Worm (Caenorhabditis elegans): Measurements from ENCODE around the gene C54F6.18.

C54F6.18 gene

ce11 chrV:7525695-7526094 is at the start of gene C54F6.18:
Gene C54F6.18, plus strand, starts transcription at chrV:7525995.
- no peak for TF ChIP-seq let-526 (GFP tag; IDR thresholded peaks at IDR 0.05)
- TF ChIP-seq ceh-91 (GFP tag; IDR thresholded peaks at IDR 0.05) = no peak
- TF ChIP-seq Y53F4B.3 (GFP tag; IDR thresholded peaks at IDR 0.05) = no peak
- no peak for TF ChIP-seq unc-62 (GFP tag; optimal IDR thresholded peaks at IDR 0.05)
- no peak for TF ChIP-seq ztf-22 (GFP tag; optimal IDR thresholded peaks at IDR 0.05)
- no peak for TF ChIP-seq T26A5.8 (tag; optimal IDR thresholded peaks at IDR 0.05)
- no peak for TF ChIP-seq F33H1.4 (GFP tag; IDR thresholded peaks at IDR 0.05)
- TF ChIP-seq K11D2.4 (GFP tag; IDR thresholded peaks at IDR 0.05) = no peak
- no peak for TF ChIP-seq egl-18 (GFP tag; IDR thresholded peaks at IDR 0.05)

- TF ChIP-seq ceh-100 (GFP tag; IDR thresholded peaks at IDR 0.05) = no peak
- TF ChIP-seq mes-4 (tag; optimal IDR thresholded peaks at IDR 0.05) = no peak
- TF ChIP-seq nfya-1 (tag; optimal IDR thresholded peaks at IDR 0.05; ENCODE audit: borderline replicate concordance, insufficient read depth) = no peak
- TF ChIP-seq B0035.1 (tag; optimal IDR thresholded peaks at IDR 0.05) = no peak
- no peak for TF ChIP-seq nhr-90 (tag; optimal IDR thresholded peaks at IDR 0.05)
- TF ChIP-seq lin-40 (tag; optimal IDR thresholded peaks at IDR 0.05) = no peak
- TF ChIP-seq F22D6.2 (tag; optimal IDR thresholded peaks at IDR 0.05) = no peak
- TF ChIP-seq attf-3 (GFP tag; conservative IDR thresholded peaks at IDR 0.05) = no peak
Observed at ce11 chrV:7476766-7477165, 49.0 kb upstream of the C54F6.18 start, which contains the start of gene srh-125. Gene srh-125, minus strand, starts transcription at chrV:7476866.

DNA sequence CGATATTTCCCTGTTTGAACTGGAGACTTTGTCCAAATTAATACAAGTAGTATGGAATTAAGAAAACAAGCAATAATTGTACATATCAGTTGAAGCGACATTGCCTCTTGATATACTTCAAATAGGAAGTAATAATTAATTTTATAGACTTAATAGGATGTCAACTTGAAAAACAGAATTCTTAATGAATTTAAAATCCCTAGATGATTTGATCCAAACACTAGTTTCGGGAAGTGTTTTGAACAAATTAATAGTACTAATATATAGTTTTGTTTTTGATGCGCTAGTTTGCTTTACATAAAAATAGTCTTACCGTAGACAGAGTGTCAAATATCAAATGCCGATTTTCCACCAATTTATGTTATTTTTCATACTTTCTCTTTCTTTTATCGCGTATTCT is 47.4 kb upstream of the C54F6.18 start, which contains the start of gene str-190:
str-190 (minus strand) TSS at position 101 of the 400 bp plus-strand sequence.
- TF ChIP-seq F37B4.10 (GFP tag; IDR thresholded peaks at IDR 0.05) (no peak), egrh-3 (GFP tag; IDR thresholded peaks at IDR 0.05) (no peak), nhr-27 (tag; optimal IDR thresholded peaks at IDR 0.05) (no peak), cebp-1 (GFP tag; IDR thresholded peaks at IDR 0.05) (no peak), cebp-1 (tag; optimal IDR thresholded peaks at IDR 0.05) (no peak), ccch-3 (GFP tag; optimal IDR thresholded peaks at IDR 0.05) (no peak)

ce11 chrV:7480949-7481348 is 44.8 kb upstream of the C54F6.18 start, which contains the start of gene C18B10.6:
Gene C18B10.6, minus strand, starts transcription at chrV:7481049.
- TF ChIP-seq egrh-3 (GFP tag; IDR thresholded peaks at IDR 0.05) (no peak), nhr-27 (tag; optimal IDR thresholded peaks at IDR 0.05) (no peak), mxl-1 (tag; optimal IDR thresholded peaks at IDR 0.05) (no peak)

- TF ChIP-seq attf-6 (GFP tag; IDR thresholded peaks at IDR 0.05) = no peak
- TF ChIP-seq ceh-100 (GFP tag; IDR thresholded peaks at IDR 0.05) = no peak
- TF ChIP-seq B0336.3 (GFP tag; IDR thresholded peaks at IDR 0.05) = no peak
- no peak for TF ChIP-seq sdz-38 (tag; optimal IDR thresholded peaks at IDR 0.05)
- TF ChIP-seq mxl-1 (tag; optimal IDR thresholded peaks at IDR 0.05) = no peak
- TF ChIP-seq B0035.1 (tag; optimal IDR thresholded peaks at IDR 0.05) = no peak
- TF ChIP-seq ccch-3 (GFP tag; optimal IDR thresholded peaks at IDR 0.05) = no peak
- TF ChIP-seq Y95B8A.8 (GFP tag; IDR thresholded peaks at IDR 0.05) = no peak
- no peak for TF ChIP-seq hmg-20 (GFP tag; IDR thresholded peaks at IDR 0.05)
- no peak for TF ChIP-seq mcd-1 (GFP tag; IDR thresholded peaks at IDR 0.05)
- no peak for TF ChIP-seq athp-1 (tag; optimal IDR thresholded peaks at IDR 0.05)
- TF ChIP-seq ztf-18 (tag; optimal IDR thresholded peaks at IDR 0.05) = no peak
- TF ChIP-seq ztf-3 (GFP tag; optimal IDR thresholded peaks at IDR 0.05) = no peak
- TF ChIP-seq ceh-27 (GFP tag; optimal IDR thresholded peaks at IDR 0.05) = no peak
- TF ChIP-seq rec-8 (tag; optimal IDR thresholded peaks at IDR 0.05) = no peak
- no peak for TF ChIP-seq ztf-25 (GFP tag; IDR thresholded peaks at IDR 0.05)
- TF ChIP-seq mel-28 (tag; optimal IDR thresholded peaks at IDR 0.05; ENCODE audit: borderline replicate concordance) = no peak
- TF ChIP-seq egrh-3 (GFP tag; IDR thresholded peaks at IDR 0.05) = no peak
- TF ChIP-seq B0261.1 (tag; optimal IDR thresholded peaks at IDR 0.05) = no peak
Observed at ce11 chrV:7485000-7485399, 40.8 kb upstream of the C54F6.18 start, which contains the start of gene srbc-8. Gene srbc-8, minus strand, starts transcription at chrV:7485100.
